Fruit fly (Drosophila melanogaster) S2 (cell line): ENCODE measurements around the gene CSN1a.

Experiments used
- CG8478 ChIP-seq: fragments of >200 bp; optimal IDR thresholded peaks from 2 replicates; lab custom pipeline; 2018
- CTCF ChIP-seq, 2 experiments: fragments of >200 bp; optimal IDR thresholded peaks; 2 replicates each; lab custom pipeline; 2018

DNA sequence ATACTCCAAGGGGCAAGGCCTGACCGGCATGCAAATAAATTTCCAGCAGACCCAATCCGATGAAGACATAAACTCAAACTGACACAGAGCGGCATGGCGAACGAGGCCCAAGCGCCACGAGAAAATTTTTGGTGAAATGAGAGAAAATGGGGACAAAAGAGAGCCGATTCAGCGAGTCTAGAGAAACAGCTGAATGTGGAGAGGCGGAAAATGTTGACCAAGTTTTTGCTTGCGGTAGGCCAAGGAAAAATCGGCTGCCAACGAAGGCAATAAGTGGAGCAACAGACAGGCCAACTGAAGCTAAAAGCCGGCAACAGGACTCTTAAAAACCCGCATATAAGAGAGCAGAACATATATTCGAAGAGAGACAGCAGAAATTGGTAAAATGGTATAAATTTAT, 35.0 kb downstream of the CSN1a start:
- no peak for TF ChIP-seq CG8478
- TF ChIP-seq CTCF (optimal IDR thresholded peaks at IDR 0.05; lab: Kevin White, UChicago) = no peak
